Worm (Caenorhabditis elegans) whole organism, L1 larva: Measurements from ENCODE around the gene F09C12.2.
"Not testable (repeated sequence)": the region's sequence is repeated elsewhere in the genome, so short reads cannot be mapped to it uniquely, and the experiment has no call there.

ENCODE experiments used
- C16A3.4 ChIP-seq: fragments of 150-350 bp; optimal IDR thresholded peaks from 2 replicates; lab custom pipeline; 2014; ENCODE audit warnings: missing biosample characterization, missing genetic modification characterization
- ceh-63 ChIP-seq: fragments of 200-800 bp; sonication (Bioruptor generic); optimal IDR thresholded peaks from 2 replicates; lab custom pipeline; 2018; ENCODE audit warnings: mild to moderate bottlenecking, missing genetic modification characterization, missing compliant biosample characterization
- ceh-8 ChIP-seq: fragments of 200-800 bp; sonication (Bioruptor generic); optimal IDR thresholded peaks from 2 replicates; lab custom pipeline; 2018; ENCODE audit warnings: mild to moderate bottlenecking, missing genetic modification characterization, moderate library complexity, missing compliant biosample characterization
- ces-1 ChIP-seq: fragments of 150-350 bp; optimal IDR thresholded peaks from 2 replicates; lab custom pipeline; 2014; ENCODE audit warnings: missing biosample characterization, missing genetic modification reagents, missing genetic modification characterization
- dsc-1 ChIP-seq: sonication (generic microtip); optimal IDR thresholded peaks from 2 replicates; lab custom pipeline; 2016; ENCODE audit warnings: mild to moderate bottlenecking, missing genetic modification characterization, missing compliant biosample characterization
- efl-3 ChIP-seq: fragments of 200-800 bp; sonication (Bioruptor generic); optimal IDR thresholded peaks from 2 replicates; lab custom pipeline; 2018; ENCODE audit warnings: mild to moderate bottlenecking, missing genetic modification characterization, missing compliant biosample characterization
- egl-13 ChIP-seq: sonication (generic microtip); optimal IDR thresholded peaks from 2 replicates; lab custom pipeline; 2016; ENCODE audit warnings: missing genotype, missing genetic modification reagents, missing genetic modification characterization, missing compliant biosample characterization
- egl-27 ChIP-seq, 2 experiments: fragments of 150-350 bp in 1 of 2; sonication (generic microtip); optimal IDR thresholded peaks; 3 replicates each; lab custom pipeline; 2017 to 2018; ENCODE audit warnings: missing biosample characterization in 2 of 2, missing genetic modification characterization in 2 of 2, missing genetic modification reagents in 2 of 2
- elt-3 ChIP-seq, 6 experiments: fragments of 150-350 bp in 1 of 6; sonication (generic microtip); optimal IDR thresholded peaks; 2 replicates each; lab custom pipeline; 2017 to 2018; ENCODE audit warnings: missing biosample characterization in 6 of 6, missing genetic modification characterization in 6 of 6, inconsistent platforms in 1 of 6
- fos-1 ChIP-seq: fragments of 150-350 bp; optimal IDR thresholded peaks from 2 replicates; lab custom pipeline; 2014; ENCODE audit warnings: missing biosample characterization, missing genetic modification characterization
- hlh-17 ChIP-seq: fragments of 200-800 bp; sonication (Bioruptor generic); optimal IDR thresholded peaks from 2 replicates; lab custom pipeline; 2018; ENCODE audit warnings: missing genetic modification characterization, mild to moderate bottlenecking, missing compliant biosample characterization, moderate library complexity, borderline replicate concordance
- irx-1 ChIP-seq: sonication (generic microtip); optimal IDR thresholded peaks from 2 replicates; lab custom pipeline; 2016; ENCODE audit warnings: missing genetic modification characterization, missing compliant biosample characterization
- isw-1 ChIP-seq: fragments of 200-800 bp; sonication (Bioruptor generic); IDR thresholded peaks from 2 replicates; pipeline ENCODE4 v1.3.6; 2022; ENCODE audit warnings: missing genetic modification characterization, missing compliant biosample characterization
- lin-14 ChIP-seq: fragments of 200-800 bp; sonication (Bioruptor generic); optimal IDR thresholded peaks from 2 replicates; lab custom pipeline; 2018; ENCODE audit warnings: mild to moderate bottlenecking, missing genetic modification characterization, moderate library complexity, missing compliant biosample characterization
- lin-39 ChIP-seq: fragments of 150-350 bp; optimal IDR thresholded peaks from 2 replicates; lab custom pipeline; 2014; ENCODE audit warnings: missing biosample characterization, missing genetic modification reagents, missing genetic modification characterization
- lir-3 ChIP-seq: sonication (generic microtip); optimal IDR thresholded peaks from 2 replicates; lab custom pipeline; 2016; ENCODE audit warnings: mild to moderate bottlenecking, missing genetic modification characterization, moderate library complexity, missing compliant biosample characterization; ENCODE audit not compliant: poor library complexity
- mab-9 ChIP-seq: fragments of 200-800 bp; sonication (Bioruptor generic); IDR thresholded peaks from 2 replicates; pipeline ENCODE4 v1.3.6; 2022; ENCODE audit warnings: missing genetic modification reagents, missing genetic modification characterization, missing compliant biosample characterization
- mef-2 ChIP-seq: fragments of 150-350 bp; optimal IDR thresholded peaks from 2 replicates; lab custom pipeline; 2014; ENCODE audit warnings: missing biosample characterization, missing genetic modification characterization
- nhr-11 ChIP-seq: fragments of 150-350 bp; optimal IDR thresholded peaks from 2 replicates; lab custom pipeline; 2014; ENCODE audit warnings: missing biosample characterization, missing genetic modification characterization
- nhr-12 ChIP-seq: sonication (generic microtip); optimal IDR thresholded peaks from 2 replicates; lab custom pipeline; 2017; ENCODE audit warnings: missing biosample characterization, missing genetic modification characterization
- nhr-19 ChIP-seq: fragments of 200-800 bp; sonication (Bioruptor generic); conservative IDR thresholded peaks from 2 replicates; pipeline ENCODE4 v1.3.6; 2022; ENCODE audit warnings: missing genetic modification characterization, missing compliant biosample characterization
- nhr-237 ChIP-seq: fragments of 150-350 bp; optimal IDR thresholded peaks from 2 replicates; lab custom pipeline; 2014; ENCODE audit warnings: missing biosample characterization, missing genetic modification characterization
- nhr-77 ChIP-seq: fragments of 150-350 bp; optimal IDR thresholded peaks from 2 replicates; lab custom pipeline; 2014; ENCODE audit warnings: missing biosample characterization, missing genetic modification characterization
- nhr-84 ChIP-seq: sonication (generic microtip); optimal IDR thresholded peaks from 2 replicates; lab custom pipeline; 2017; ENCODE audit warnings: missing biosample characterization, missing genetic modification characterization
- nhr-90 ChIP-seq: sonication (generic microtip); optimal IDR thresholded peaks from 2 replicates; lab custom pipeline; 2016; ENCODE audit warnings: mild to moderate bottlenecking, missing genetic modification characterization, missing compliant biosample characterization; ENCODE audit not compliant: poor library complexity
- pax-3 ChIP-seq: fragments of 200-800 bp; sonication (Bioruptor generic); optimal IDR thresholded peaks from 2 replicates; lab custom pipeline; 2018; ENCODE audit warnings: mild to moderate bottlenecking, missing genetic modification characterization, moderate library complexity, missing compliant biosample characterization
- snu-23 ChIP-seq: sonication (generic microtip); optimal IDR thresholded peaks from 2 replicates; lab custom pipeline; 2016; ENCODE audit warnings: missing genetic modification characterization, missing compliant biosample characterization
- sptf-1 ChIP-seq: fragments of 150-350 bp; optimal IDR thresholded peaks from 2 replicates; lab custom pipeline; 2014; ENCODE audit warnings: missing biosample characterization, missing genetic modification characterization
- tbx-2 ChIP-seq: sonication (generic microtip); optimal IDR thresholded peaks from 2 replicates; lab custom pipeline; 2016; ENCODE audit warnings: missing genetic modification characterization, missing compliant biosample characterization
- tlp-1 ChIP-seq: fragments of 150-350 bp; optimal IDR thresholded peaks from 2 replicates; lab custom pipeline; 2014; ENCODE audit warnings: missing biosample characterization, missing genetic modification characterization
- unc-62 ChIP-seq: fragments of 150-350 bp; optimal IDR thresholded peaks from 2 replicates; lab custom pipeline; 2014; ENCODE audit warnings: missing biosample characterization, missing genetic modification reagents, missing genetic modification characterization
- ztf-11 ChIP-seq, 2 experiments: sonication (generic microtip); optimal IDR thresholded peaks; 2 replicates each; lab custom pipeline; 2016 to 2017; ENCODE audit warnings: missing genetic modification characterization in 2 of 2, missing biosample characterization in 1 of 2, missing compliant biosample characterization in 1 of 2

The F09C12.2 gene

DNA sequence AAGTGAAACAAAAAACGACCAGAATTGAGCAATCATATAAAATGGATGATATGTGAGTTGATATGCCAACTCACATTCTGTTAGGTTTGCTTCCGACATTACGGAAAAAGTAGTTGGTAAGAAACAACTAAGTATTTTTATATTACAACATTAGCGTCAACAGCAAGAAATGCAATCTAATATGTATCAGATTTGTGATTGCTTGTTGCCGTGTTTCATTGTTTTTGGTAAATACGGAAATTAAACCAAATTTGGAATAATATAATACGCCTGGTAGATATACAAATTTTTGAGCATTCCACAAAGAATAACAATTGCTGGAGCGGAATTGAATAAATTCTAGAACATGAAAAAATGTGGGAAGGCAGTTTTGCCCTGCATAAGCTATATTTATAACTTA, 44.7 kb downstream of the F09C12.2 start, which contains the start of gene srb-12:
Gene srb-12, minus strand, starts transcription at position 101 of the 400 bp plus-strand sequence.
- TF ChIP-seq nhr-19 (GFP tag; lab: Robert Waterston, UW) = no peak
- no peak for TF ChIP-seq isw-1 (GFP tag; lab: Robert Waterston, UW)

DNA sequence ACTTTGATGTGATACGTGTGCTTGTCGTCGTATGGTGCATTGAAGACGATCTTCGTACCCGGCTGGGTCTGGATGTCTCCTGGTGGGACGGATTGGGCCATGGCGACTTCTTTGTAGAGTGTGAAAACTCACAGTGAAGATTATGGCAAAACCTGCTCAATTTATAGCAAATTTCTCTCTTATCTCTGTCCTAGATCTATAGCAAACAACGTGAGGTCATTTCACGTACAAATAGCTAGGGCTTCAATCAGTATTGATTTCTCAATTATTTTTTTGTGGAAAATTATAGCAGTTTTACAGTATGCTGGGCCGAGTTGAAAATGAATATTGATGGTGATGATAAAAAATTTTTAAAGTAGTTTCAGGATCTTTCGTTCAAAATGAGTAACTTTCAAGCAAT, 47.2 kb downstream of the F09C12.2 start, which contains the start of gene msp-45:
Gene msp-45, minus strand, starts transcription at position 101 of the 400 bp plus-strand sequence.
- TF ChIP-seq irx-1 (no peak), ceh-8 (GFP tag; lab: Kevin White, UChicago) (no peak), pax-3 (no peak), hlh-17 (GFP tag; lab: Kevin White, UChicago) (no peak), sptf-1 (tag; lab: Kevin White, UChicago) (no peak), lin-14 (GFP tag; lab: Kevin White, UChicago) (no peak), ztf-11 (tag; optimal IDR thresholded peaks at IDR 0.05; lab: Kevin White, UChicago) (no peak), nhr-11 (no peak), egl-13 (tag; lab: Kevin White, UChicago) (no peak), nhr-77 (no peak), ceh-63 (no peak), snu-23 (GFP tag; lab: Kevin White, UChicago) (no peak), nhr-12 (no peak), elt-3 (tag; optimal IDR thresholded peaks at IDR 0.05; lab: Kevin White, UChicago) (no peak), tlp-1 (tag; lab: Kevin White, UChicago) (no peak)
- TF ChIP-seq, all 84 proteins: peak for 0

DNA sequence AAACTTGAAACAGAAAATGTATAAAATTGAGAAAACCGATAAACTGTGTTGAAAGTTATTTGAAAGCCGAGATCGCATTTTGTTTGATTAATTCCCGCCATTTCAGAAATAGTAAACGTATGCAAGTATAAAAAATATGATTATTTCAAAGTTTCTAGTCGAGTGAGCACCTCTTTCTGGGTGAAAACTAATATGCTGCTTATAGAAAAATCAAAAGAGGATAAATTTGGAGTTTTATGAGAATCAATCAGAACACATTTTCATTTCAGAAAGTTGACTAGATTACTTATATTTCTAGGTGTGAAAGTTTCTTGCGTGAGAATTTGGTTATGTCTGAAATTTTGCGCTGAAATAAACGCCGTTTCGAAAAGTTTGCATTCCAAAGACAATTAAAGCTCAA, 47.7 kb downstream of the F09C12.2 start, which contains the start of gene srb-13:
Gene srb-13, minus strand, starts transcription at position 101 of the 400 bp plus-strand sequence.
- TF ChIP-seq irx-1 = no peak
- no peak for TF ChIP-seq mef-2 (tag; lab: Kevin White, UChicago)
- no peak for TF ChIP-seq nhr-11
- no peak for TF ChIP-seq lir-3 (tag; lab: Kevin White, UChicago)
- no peak for TF ChIP-seq efl-3 (GFP tag; lab: Kevin White, UChicago)
- no peak for TF ChIP-seq nhr-90 (tag; lab: Kevin White, UChicago)
- no peak for TF ChIP-seq ces-1 (GFP tag; lab: Kevin White, UChicago)
- TF ChIP-seq mab-9 = no peak
- no peak for TF ChIP-seq snu-23 (GFP tag; lab: Kevin White, UChicago)
- no peak for TF ChIP-seq tlp-1 (tag; lab: Kevin White, UChicago)
- TF ChIP-seq nhr-84 (tag; lab: Kevin White, UChicago) = no peak
- TF ChIP-seq elt-3 (tag; optimal IDR thresholded peaks at IDR 0.05; lab: Kevin White, UChicago) = no peak
- TF ChIP-seq dsc-1 (tag; lab: Kevin White, UChicago) = no peak
- no peak for TF ChIP-seq tbx-2
- TF ChIP-seq fos-1 (tag; lab: Kevin White, UChicago) = no peak

DNA sequence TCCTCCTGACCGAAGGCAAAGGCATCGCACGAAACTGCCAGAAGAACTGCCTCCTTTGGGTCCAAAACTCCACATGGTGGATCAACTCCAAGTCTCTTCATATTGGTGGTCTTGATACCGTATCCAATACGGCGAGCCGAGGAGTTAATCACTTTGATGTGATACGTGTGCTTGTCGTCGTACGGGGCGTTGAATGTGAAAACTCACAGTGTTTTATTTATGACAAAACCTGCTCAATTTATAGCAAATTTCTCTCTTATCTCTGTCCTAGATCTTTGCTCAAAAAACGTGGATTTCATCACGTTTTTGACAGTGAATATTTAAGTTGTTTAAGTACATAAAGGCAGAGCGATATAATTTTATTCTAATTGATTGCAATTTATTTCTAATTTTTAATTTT, 49.0 kb downstream of the F09C12.2 start, which contains the start of gene F58A6.9:
Gene F58A6.9, minus strand, starts transcription at position 101 of the 400 bp plus-strand sequence.
- TF ChIP-seq egl-13 (tag; lab: Kevin White, UChicago); egl-27 (tag; optimal IDR thresholded peaks at IDR 0.05; lab: Kevin White, UChicago); C16A3.4 (tag; lab: Kevin White, UChicago): not testable (repeated sequence)

DNA sequence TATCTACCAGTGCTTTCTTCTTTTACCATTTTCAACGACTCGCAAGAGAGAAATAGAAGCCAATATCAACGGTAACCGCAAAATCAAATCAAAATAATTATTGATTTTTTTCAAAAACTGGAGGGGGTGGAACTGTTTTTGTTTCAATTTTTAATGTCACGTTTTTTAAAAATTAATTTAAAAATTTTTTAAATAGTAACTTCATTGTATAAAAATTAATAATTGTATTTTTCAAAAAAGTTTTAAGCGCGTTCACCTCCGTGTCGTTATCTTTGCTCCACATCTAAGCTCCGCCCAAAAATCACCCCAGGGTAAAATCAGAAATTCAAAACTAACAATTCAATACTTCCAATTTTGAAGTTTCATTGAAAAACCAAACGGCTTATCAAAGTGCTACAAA, 51.3 kb downstream of the F09C12.2 start, which contains the start of gene C27D6.11:
Gene C27D6.11, minus strand, starts transcription at position 101 of the 400 bp plus-strand sequence.
- TF ChIP-seq unc-62 (GFP tag; lab: Kevin White, UChicago) (no peak), ceh-63 (no peak), nhr-237 (tag; lab: Kevin White, UChicago) (no peak), efl-3 (GFP tag; lab: Kevin White, UChicago) (no peak), lin-39 (tag; lab: Kevin White, UChicago) (no peak)
